Worm (Caenorhabditis elegans) whole organism, midembryonic: ENCODE data around the gene zip-7.

Experiments used
- T22C8.4 ChIP-seq: fragments of 200-800 bp; sonication (Bioruptor generic); IDR thresholded peaks from 2 replicates; pipeline ENCODE4 v1.3.6; 2022; ENCODE audit warnings: missing genetic modification characterization, missing compliant biosample characterization
- cog-1 ChIP-seq: sonication (generic microtip); optimal IDR thresholded peaks from 2 replicates; lab custom pipeline; 2016; ENCODE audit warnings: missing genetic modification characterization, missing compliant biosample characterization
- flt-1 ChIP-seq: fragments of 200-800 bp; sonication (Bioruptor generic); IDR thresholded peaks from 2 replicates; pipeline ENCODE4 v1.3.6; 2022; ENCODE audit warnings: missing genetic modification characterization, missing compliant biosample characterization
- klf-2 ChIP-seq: fragments of 200-800 bp; sonication (Bioruptor generic); conservative IDR thresholded peaks from 2 replicates; pipeline ENCODE4 v1.3.6; 2022; ENCODE audit warnings: missing genetic modification reagents, missing genetic modification characterization, missing compliant biosample characterization
- med-1 ChIP-seq: sonication (generic microtip); optimal IDR thresholded peaks from 2 replicates; lab custom pipeline; 2017; ENCODE audit warnings: missing genetic modification characterization, mild to moderate bottlenecking, missing compliant biosample characterization, antibody characterized with exemption, missing genetic modification reagents; ENCODE audit not compliant: insufficient read depth
- ref-1 ChIP-seq: fragments of 200-800 bp; sonication (Bioruptor generic); conservative IDR thresholded peaks from 2 replicates; pipeline ENCODE4 v1.3.6; 2022; ENCODE audit warnings: missing genetic modification reagents, missing genetic modification characterization, missing compliant biosample characterization
- tab-1 ChIP-seq: fragments of 200-800 bp; sonication (Bioruptor generic); IDR thresholded peaks from 2 replicates; pipeline ENCODE4 v1.3.6; 2022; ENCODE audit warnings: missing genetic modification characterization, missing compliant biosample characterization
- ztf-23 ChIP-seq: fragments of 200-800 bp; sonication (Bioruptor generic); IDR thresholded peaks from 2 replicates; pipeline ENCODE4 v1.3.6; 2022; ENCODE audit warnings: missing genetic modification reagents, missing genetic modification characterization, missing compliant biosample characterization
- ztf-29 ChIP-seq: fragments of 200-800 bp; sonication (Bioruptor generic); IDR thresholded peaks from 2 replicates; pipeline ENCODE4 v1.3.6; 2022; ENCODE audit warnings: missing genetic modification reagents, missing genetic modification characterization, missing compliant biosample characterization

- TF ChIP-seq tab-1 (no peak), ref-1 (GFP tag; lab: Robert Waterston, UW) (no peak), flt-1 (GFP tag; lab: Robert Waterston, UW) (no peak), ztf-23 (GFP tag; lab: Robert Waterston, UW) (no peak), med-1 (GFP tag; lab: Kevin White, UChicago) (no peak), T22C8.4 (GFP tag; lab: Robert Waterston, UW) (no peak), ztf-29 (no peak), klf-2 (no peak), cog-1 (tag; lab: Kevin White, UChicago) (no peak)
Measured at ce11 chrIV:16542649-16543048, 37.2 kb upstream of the zip-7 start, which contains the start of gene uroc-1.
